Fruit fly (Drosophila melanogaster) whole organism, wandering third instar larva: ENCODE measurements around the gene CG32271.

Source experiments
- Abd-B ChIP-seq: fragments of >200 bp; optimal IDR thresholded peaks from 2 replicates; lab custom pipeline; 2017; ENCODE audit warnings: missing biosample characterization, missing genetic modification characterization
- CG32264 ChIP-seq: fragments of 200-800 bp; sonication (Bioruptor generic); optimal IDR thresholded peaks from 2 replicates; lab custom pipeline; 2016; ENCODE audit warnings: missing biosample characterization, missing genetic modification characterization
- CG9705 ChIP-seq: fragments of 200-800 bp; sonication (Bioruptor generic); optimal IDR thresholded peaks from 2 replicates; lab custom pipeline; 2018; ENCODE audit warnings: missing biosample characterization, mild to moderate bottlenecking, missing genetic modification characterization
- CrebA ChIP-seq: fragments of 200-800 bp; sonication (Bioruptor generic); optimal IDR thresholded peaks from 2 replicates; lab custom pipeline; 2016; ENCODE audit warnings: missing biosample characterization, mild to moderate bottlenecking, missing genetic modification characterization, borderline replicate concordance
- Dfd ChIP-seq: fragments of >200 bp; optimal IDR thresholded peaks from 2 replicates; lab custom pipeline; 2017; ENCODE audit warnings: missing biosample characterization, missing genetic modification characterization
- Dif ChIP-seq: fragments of 200-275, 200-300 bp; sonication (Bioruptor generic); optimal IDR thresholded peaks from 2 replicates; lab custom pipeline; 2018; ENCODE audit warnings: missing biosample characterization, missing genetic modification characterization; ENCODE audit not compliant: partially characterized antibody
- GATAd ChIP-seq: sonication (Bioruptor generic); optimal IDR thresholded peaks from 2 replicates; lab custom pipeline; 2016; ENCODE audit warnings: missing biosample characterization, missing genetic modification characterization
- HLH106 ChIP-seq: fragments of 200-800 bp; optimal IDR thresholded peaks from 3 replicates; lab custom pipeline; 2019; ENCODE audit warnings: missing biosample characterization, mild to moderate bottlenecking, missing genetic modification characterization, moderate library complexity
- Hnf4 ChIP-seq: fragments of 200-800 bp; sonication (Bioruptor generic); optimal IDR thresholded peaks from 2 replicates; lab custom pipeline; 2016; ENCODE audit warnings: missing biosample characterization, mild to moderate bottlenecking, missing genetic modification characterization
- Hr78 ChIP-seq: fragments of >200 bp; optimal IDR thresholded peaks from 2 replicates; lab custom pipeline; 2017; ENCODE audit warnings: missing biosample characterization, missing genetic modification characterization
- Hr83 ChIP-seq: fragments of 200-300 bp; sonication (Bioruptor generic); optimal IDR thresholded peaks from 2 replicates; lab custom pipeline; 2016; ENCODE audit warnings: missing biosample characterization, mild to moderate bottlenecking, missing genetic modification characterization, moderate library complexity; ENCODE audit not compliant: poor library complexity, severe bottlenecking
- Jra ChIP-seq: sonication (Bioruptor generic); optimal IDR thresholded peaks from 2 replicates; lab custom pipeline; 2016; ENCODE audit warnings: missing biosample characterization, missing genetic modification characterization
- Mio ChIP-seq: sonication (Bioruptor generic); optimal IDR thresholded peaks from 2 replicates; lab custom pipeline; 2016; ENCODE audit warnings: missing biosample characterization, missing genetic modification characterization
- Myc ChIP-seq: fragments of >200 bp; optimal IDR thresholded peaks from 2 replicates; lab custom pipeline; 2017
- N ChIP-seq: fragments of >200 bp; optimal IDR thresholded peaks from 2 replicates; lab custom pipeline; 2018; ENCODE audit warnings: missing biosample characterization, missing external identifiers, missing genetic modification characterization
- OdsH ChIP-seq: fragments of 200-800 bp; sonication (Bioruptor generic); optimal IDR thresholded peaks from 2 replicates; lab custom pipeline; 2016; ENCODE audit warnings: missing biosample characterization, mild to moderate bottlenecking, missing genetic modification characterization
- Rel ChIP-seq, 2 experiments: fragments of 200-800 bp; sonication (Bioruptor generic) in 1 of 2; optimal IDR thresholded peaks; 2 replicates in 1 of 2; 3 replicates in 1 of 2; lab custom pipeline; 2016 to 2019; ENCODE audit warnings: mild to moderate bottlenecking in 2 of 2, missing biosample characterization in 2 of 2, missing genetic modification characterization in 2 of 2, moderate library complexity in 1 of 2
- Sp1 ChIP-seq: fragments of 200-800 bp; sonication (Bioruptor generic); optimal IDR thresholded peaks from 3 replicates; lab custom pipeline; 2019; ENCODE audit warnings: missing biosample characterization, mild to moderate bottlenecking, missing genetic modification characterization, moderate library complexity
- Vsx2 ChIP-seq: fragments of 200-300, 225-300 bp; sonication (Bioruptor generic); optimal IDR thresholded peaks from 2 replicates; lab custom pipeline; 2018; ENCODE audit warnings: missing biosample characterization, missing genetic modification characterization; ENCODE audit not compliant: partially characterized antibody
- br ChIP-seq: fragments of 200-800 bp; sonication (Bioruptor generic); optimal IDR thresholded peaks from 2 replicates; lab custom pipeline; 2016; ENCODE audit warnings: missing biosample characterization, missing genetic modification characterization
- brk ChIP-seq: fragments of 200-800 bp; sonication (Bioruptor generic); optimal IDR thresholded peaks from 2 replicates; lab custom pipeline; 2016; ENCODE audit warnings: missing biosample characterization, mild to moderate bottlenecking, missing genetic modification characterization
- dl ChIP-seq, 2 experiments: fragments of 175-275, 200-275 bp in 1 of 2; fragments of 200-275 bp in 1 of 2; sonication (Bioruptor generic); optimal IDR thresholded peaks; lab custom pipeline; 2018; ENCODE audit warnings: mild to moderate bottlenecking in 2 of 2, missing biosample characterization in 2 of 2, missing genetic modification characterization in 2 of 2, moderate library complexity in 2 of 2; ENCODE audit not compliant: partially characterized antibody in 2 of 2, insufficient read depth in 1 of 2
- dmrt93B ChIP-seq: fragments of 200-800 bp; sonication (Bioruptor generic); optimal IDR thresholded peaks from 2 replicates; lab custom pipeline; 2018; ENCODE audit warnings: missing biosample characterization, mild to moderate bottlenecking, missing genetic modification characterization
- dsf ChIP-seq: sonication (Bioruptor generic); optimal IDR thresholded peaks from 2 replicates; lab custom pipeline; 2016; ENCODE audit warnings: missing biosample characterization, missing genetic modification characterization, borderline replicate concordance
- ey ChIP-seq: fragments of 200-800 bp; sonication (Bioruptor generic); optimal IDR thresholded peaks from 2 replicates; lab custom pipeline; 2016; ENCODE audit warnings: missing biosample characterization, missing genetic modification characterization
- foxo ChIP-seq, 2 experiments: fragments of 200-800 bp; sonication (Bioruptor generic); optimal IDR thresholded peaks; 2 replicates in 1 of 2; 3 replicates in 1 of 2; lab custom pipeline; 2016 to 2017; ENCODE audit warnings: missing biosample characterization in 2 of 2, missing genetic modification characterization in 2 of 2
- fru ChIP-seq: fragments of 200-800 bp; sonication (Bioruptor generic); optimal IDR thresholded peaks from 3 replicates; lab custom pipeline; 2016; ENCODE audit warnings: missing biosample characterization, mild to moderate bottlenecking, missing genetic modification characterization
- h ChIP-seq: fragments of 200-800 bp; sonication (Bioruptor generic); optimal IDR thresholded peaks from 3 replicates; lab custom pipeline; 2016; ENCODE audit warnings: missing biosample characterization, mild to moderate bottlenecking, missing genetic modification characterization
- jim ChIP-seq: fragments of 175-275, 200-325 bp; sonication (Bioruptor generic); optimal IDR thresholded peaks from 2 replicates; lab custom pipeline; 2016; ENCODE audit warnings: missing biosample characterization, mild to moderate bottlenecking, missing genetic modification characterization
- lola ChIP-seq: fragments of >200 bp; optimal IDR thresholded peaks from 2 replicates; lab custom pipeline; 2017; ENCODE audit warnings: missing biosample characterization, missing genetic modification characterization
- pan ChIP-seq: fragments of >200 bp; optimal IDR thresholded peaks from 2 replicates; lab custom pipeline; 2017
- psq ChIP-seq: fragments of 200-800 bp; sonication (Bioruptor generic); optimal IDR thresholded peaks from 3 replicates; lab custom pipeline; 2017; ENCODE audit warnings: missing biosample characterization, mild to moderate bottlenecking, missing genetic modification characterization, moderate library complexity
- rgr ChIP-seq: fragments of 200-800 bp; sonication (Bioruptor generic); optimal IDR thresholded peaks from 3 replicates; lab custom pipeline; 2016; ENCODE audit warnings: missing biosample characterization, mild to moderate bottlenecking, missing genetic modification characterization
- sage ChIP-seq: fragments of 200-800 bp; sonication (Bioruptor generic); optimal IDR thresholded peaks from 2 replicates; lab custom pipeline; 2016; ENCODE audit warnings: missing biosample characterization, mild to moderate bottlenecking, missing genetic modification characterization
- sv ChIP-seq: fragments of 200-800 bp; sonication (Bioruptor generic); optimal IDR thresholded peaks from 3 replicates; lab custom pipeline; 2016; ENCODE audit warnings: missing biosample characterization, missing genetic modification characterization
- tai ChIP-seq: sonication (Bioruptor generic); optimal IDR thresholded peaks from 2 replicates; lab custom pipeline; 2016; ENCODE audit warnings: missing biosample characterization, missing genetic modification characterization
- usp ChIP-seq: fragments of >200 bp; optimal IDR thresholded peaks from 2 replicates; lab custom pipeline; 2017; ENCODE audit warnings: missing biosample characterization, missing genetic modification characterization
- woc ChIP-seq: sonication (Bioruptor generic); optimal IDR thresholded peaks from 2 replicates; lab custom pipeline; 2016; ENCODE audit warnings: missing biosample characterization, mild to moderate bottlenecking, missing genetic modification characterization

The CG32271 gene

DNA sequence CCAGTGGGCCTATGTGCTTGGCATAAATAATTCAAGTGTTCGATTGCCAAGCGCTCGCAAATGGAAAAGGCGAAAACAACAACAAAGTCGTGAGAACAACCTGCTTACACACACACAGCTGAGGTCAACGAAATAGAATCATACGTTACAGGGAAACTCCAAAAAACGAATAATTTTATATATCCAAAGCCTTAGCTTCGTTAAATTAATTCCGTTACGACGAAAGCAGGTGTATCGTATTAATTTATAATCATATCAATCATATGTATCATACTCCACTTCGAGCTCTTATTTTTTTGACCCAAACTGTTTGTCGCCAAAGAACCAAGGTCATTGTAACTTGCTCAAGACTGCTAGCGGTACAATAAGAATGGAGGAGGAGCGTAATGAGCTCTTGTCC lies 23.5 kb downstream of the CG32271 start (continued):
- TF ChIP-seq tai: no peak
- TF ChIP-seq foxo (GFP tag; optimal IDR thresholded peaks at IDR 0.05; lab: Kevin White, UChicago): peak; percentile 73 to 91
- TF ChIP-seq Hr78: no peak
- no peak for TF ChIP-seq Abd-B (GFP tag; lab: Kevin White, UChicago)
- TF ChIP-seq CrebA (GFP tag; lab: Kevin White, UChicago): no peak
- TF ChIP-seq Hr83 (GFP tag; lab: Kevin White, UChicago): peak; percentile 10
- TF ChIP-seq h (GFP tag; lab: Kevin White, UChicago): peak; percentile 94
- peak; percentile 83 for TF ChIP-seq woc
- peak; percentile 90 for TF ChIP-seq br (GFP tag; lab: Kevin White, UChicago)
- TF ChIP-seq Dfd: no peak
- no peak for TF ChIP-seq sage (GFP tag; lab: Kevin White, UChicago)
- peak; percentile 75 for TF ChIP-seq psq
- peak; percentile 89 for TF ChIP-seq CG32264
- peak; percentile 83 for TF ChIP-seq sv (GFP tag; lab: Kevin White, UChicago)
- TF ChIP-seq jim (GFP tag; lab: Kevin White, UChicago): no peak

DNA sequence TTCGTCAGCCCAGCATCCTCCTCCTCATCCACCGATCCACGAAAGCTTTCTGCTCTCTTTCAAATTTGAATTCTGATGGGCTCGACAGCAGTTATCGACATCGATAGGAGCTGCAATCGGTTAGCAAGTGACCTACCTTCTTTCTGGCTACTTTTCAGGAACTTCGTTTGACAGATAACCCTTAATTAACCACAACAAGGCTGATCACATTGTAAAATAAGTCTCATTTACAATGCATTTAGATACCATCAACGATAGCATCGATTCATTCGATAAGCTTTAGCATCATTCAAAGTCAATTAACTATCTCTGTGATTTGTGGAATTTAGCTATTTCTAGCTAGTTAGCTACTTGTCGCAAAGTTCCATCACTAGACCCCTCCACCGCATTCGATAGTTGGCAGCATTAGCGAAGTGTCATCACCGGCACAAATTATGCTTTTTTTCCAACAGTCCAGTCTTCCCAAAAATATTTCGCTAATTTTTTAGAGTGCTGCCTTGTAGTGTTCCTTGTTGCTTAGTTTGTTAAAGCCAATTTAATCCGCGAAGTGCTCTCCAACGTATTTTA lies 24.3 kb downstream of the CG32271 start, which contains the start of the genes MnM and Girdin:
Gene MnM, minus strand, starts transcription at position 51 of the 567 bp plus-strand sequence.
Gene Girdin, plus strand, starts transcription at position 401 of the 567 bp plus-strand sequence.
- peak; percentile 12 for TF ChIP-seq GATAd (GFP tag; lab: Kevin White, UChicago)
- no peak for TF ChIP-seq Dfd
- no peak for TF ChIP-seq lola (GFP tag; lab: Kevin White, UChicago)
- no peak for TF ChIP-seq Dif (GFP tag; lab: Kevin White, UChicago)
- no peak for TF ChIP-seq Rel (GFP tag; optimal IDR thresholded peaks at IDR 0.05; lab: Kevin White, UChicago)
- no peak for TF ChIP-seq Rel (tag; optimal IDR thresholded peaks at IDR 0.05; lab: Kevin White, UChicago)
- no peak for TF ChIP-seq rgr (GFP tag; lab: Kevin White, UChicago)
- peak; percentile 67 for TF ChIP-seq sv (GFP tag; lab: Kevin White, UChicago)
- TF ChIP-seq Hr83 (GFP tag; lab: Kevin White, UChicago): peak; percentile 57
- no peak for TF ChIP-seq Jra (GFP tag; lab: Kevin White, UChicago)
- TF ChIP-seq dmrt93B: peak; percentile 19
- TF ChIP-seq brk (GFP tag; lab: Kevin White, UChicago): no peak
- TF ChIP-seq N (GFP tag; lab: Kevin White, UChicago): no peak
- TF ChIP-seq Hr78: no peak
- TF ChIP-seq h (GFP tag; lab: Kevin White, UChicago): no peak
- TF ChIP-seq CG9705 (GFP tag; lab: Kevin White, UChicago): no peak
- no peak for TF ChIP-seq CrebA (GFP tag; lab: Kevin White, UChicago)
- TF ChIP-seq tai: no peak
- peak; percentile 94 for TF ChIP-seq Myc (lab: Kevin White, UChicago)
- TF ChIP-seq ey (GFP tag; lab: Kevin White, UChicago): peak; percentile 69
- peak; percentile 70 for TF ChIP-seq fru (GFP tag; lab: Kevin White, UChicago)
- no peak for TF ChIP-seq dsf (GFP tag; lab: Kevin White, UChicago)
- TF ChIP-seq sage (GFP tag; lab: Kevin White, UChicago): no peak
- TF ChIP-seq jim (GFP tag; lab: Kevin White, UChicago): no peak
- TF ChIP-seq foxo (GFP tag; optimal IDR thresholded peaks at IDR 0.05; lab: Kevin White, UChicago): peak in 1 of 2 experiments; percentile 82
- peak; percentile 65 for TF ChIP-seq HLH106 (tag; lab: Kevin White, UChicago)
- no peak for TF ChIP-seq Mio (GFP tag; lab: Kevin White, UChicago)
- TF ChIP-seq pan (lab: Kevin White, UChicago): no peak
- TF ChIP-seq Abd-B (GFP tag; lab: Kevin White, UChicago): no peak
- TF ChIP-seq OdsH: peak; percentile 55
- TF ChIP-seq dl (GFP tag; optimal IDR thresholded peaks at IDR 0.05; lab: Kevin White, UChicago; ENCODE audit: insufficient read depth in 1 of 2, partially characterized antibody in 2 of 2): no peak
- no peak for TF ChIP-seq psq
- peak; percentile 73 for TF ChIP-seq br (GFP tag; lab: Kevin White, UChicago)
- TF ChIP-seq Hnf4 (GFP tag; lab: Kevin White, UChicago): no peak
- no peak for TF ChIP-seq Vsx2 (GFP tag; lab: Kevin White, UChicago)
- no peak for TF ChIP-seq Sp1 (GFP tag; lab: Kevin White, UChicago)
- peak; percentile 89 for TF ChIP-seq woc
- TF ChIP-seq usp (GFP tag; lab: Kevin White, UChicago): no peak
- no peak for TF ChIP-seq CG32264
